Fruit fly (Drosophila melanogaster): Measurements from ENCODE around the gene bbg.

Gene bbg

dm6 chr3L:14555052-14555451 is 19.0 kb upstream of the bbg start:
- TF ChIP-seq ovo (GFP tag; optimal IDR thresholded peaks at IDR 0.05) (no peak), CG11617 (GFP tag; optimal IDR thresholded peaks at IDR 0.05) (peak; percentile 0), CG5204 (GFP tag; optimal IDR thresholded peaks at IDR 0.05) (no peak), pad (GFP tag; optimal IDR thresholded peaks at IDR 0.05) (no peak), cnc (optimal IDR thresholded peaks at IDR 0.05) (no peak), CG14711 (tag; optimal IDR thresholded peaks at IDR 0.05) (peak; percentile 17), CG12768 (GFP tag; optimal IDR thresholded peaks at IDR 0.05) (no peak), kay (GFP tag; ENCODE audit: borderline replicate concordance) (no peak), Crg-1 (GFP tag; optimal IDR thresholded peaks at IDR 0.05) (peak; percentile 59), Hr96 (GFP tag; optimal IDR thresholded peaks at IDR 0.05) (peak; percentile 26), Clk (GFP tag; optimal IDR thresholded peaks at IDR 0.05) (no peak), cic (GFP tag; optimal IDR thresholded peaks at IDR 0.05) (peak; percentile 86), toe (GFP tag; optimal IDR thresholded peaks at IDR 0.05) (no peak), CG7045 (GFP tag; optimal IDR thresholded peaks at IDR 0.05) (peak; percentile 27), Mnt (GFP tag; optimal IDR thresholded peaks at IDR 0.05) (peak; percentile 48), tj (GFP tag; optimal IDR thresholded peaks at IDR 0.05) (peak; percentile 12), bab1 (GFP tag; optimal IDR thresholded peaks at IDR 0.05) (peak; percentile 3), CG33017 (tag; optimal IDR thresholded peaks at IDR 0.05) (no peak), CG7101 (tag; optimal IDR thresholded peaks at IDR 0.05) (peak; percentile 18), CG1620 (GFP tag; optimal IDR thresholded peaks at IDR 0.05) (no peak)

dm6 chr3L:14553891-14554303 is 17.8 kb upstream of the bbg start:
- no peak for TF ChIP-seq Crg-1 (GFP tag; optimal IDR thresholded peaks at IDR 0.05)
- no peak for TF ChIP-seq cic (GFP tag; optimal IDR thresholded peaks at IDR 0.05)
- TF ChIP-seq CG7045 (GFP tag; optimal IDR thresholded peaks at IDR 0.05): no peak
- no peak for TF ChIP-seq CG7101 (tag; optimal IDR thresholded peaks at IDR 0.05)
- no peak for TF ChIP-seq CG33017 (tag; optimal IDR thresholded peaks at IDR 0.05)
- TF ChIP-seq Clk (GFP tag; optimal IDR thresholded peaks at IDR 0.05): no peak
- no peak for TF ChIP-seq pad (GFP tag; optimal IDR thresholded peaks at IDR 0.05)
- TF ChIP-seq CG12768 (GFP tag; optimal IDR thresholded peaks at IDR 0.05): no peak
- no peak for TF ChIP-seq CG11617 (GFP tag; optimal IDR thresholded peaks at IDR 0.05)
- TF ChIP-seq CG14711 (tag; optimal IDR thresholded peaks at IDR 0.05): no peak
- no peak for TF ChIP-seq tj (GFP tag; optimal IDR thresholded peaks at IDR 0.05)
- no peak for TF ChIP-seq cnc (optimal IDR thresholded peaks at IDR 0.05)
- no peak for TF ChIP-seq CG5204 (GFP tag; optimal IDR thresholded peaks at IDR 0.05)
- no peak for TF ChIP-seq Mnt (GFP tag; optimal IDR thresholded peaks at IDR 0.05)
- no peak for TF ChIP-seq Hr96 (GFP tag; optimal IDR thresholded peaks at IDR 0.05)
- TF ChIP-seq CG1620 (GFP tag; optimal IDR thresholded peaks at IDR 0.05): no peak
- no peak for TF ChIP-seq kay (GFP tag; ENCODE audit: borderline replicate concordance)

dm6 chr3L:14552925-14553239 is 16.8 kb upstream of the bbg start:
- TF ChIP-seq Crg-1 (GFP tag; optimal IDR thresholded peaks at IDR 0.05) (no peak), CG33017 (tag; optimal IDR thresholded peaks at IDR 0.05) (no peak), toe (GFP tag; optimal IDR thresholded peaks at IDR 0.05) (no peak), CG7045 (GFP tag; optimal IDR thresholded peaks at IDR 0.05) (no peak), CG14711 (tag; optimal IDR thresholded peaks at IDR 0.05) (no peak), CG11617 (GFP tag; optimal IDR thresholded peaks at IDR 0.05) (no peak), Mnt (GFP tag; optimal IDR thresholded peaks at IDR 0.05) (no peak)

- TF ChIP-seq CG5204 (GFP tag; optimal IDR thresholded peaks at IDR 0.05): no peak
- no peak for TF ChIP-seq pad (GFP tag; optimal IDR thresholded peaks at IDR 0.05)
- TF ChIP-seq cic (GFP tag; optimal IDR thresholded peaks at IDR 0.05): no peak
- no peak for TF ChIP-seq CG14711 (tag; optimal IDR thresholded peaks at IDR 0.05)
- no peak for TF ChIP-seq tj (GFP tag; optimal IDR thresholded peaks at IDR 0.05)
- no peak for TF ChIP-seq CG7045 (GFP tag; optimal IDR thresholded peaks at IDR 0.05)
- TF ChIP-seq CG11617 (GFP tag; optimal IDR thresholded peaks at IDR 0.05): no peak
- TF ChIP-seq bab1 (GFP tag; optimal IDR thresholded peaks at IDR 0.05): no peak
- TF ChIP-seq kay (GFP tag; ENCODE audit: borderline replicate concordance): no peak
- no peak for TF ChIP-seq Clk (GFP tag; optimal IDR thresholded peaks at IDR 0.05)
- TF ChIP-seq Mnt (GFP tag; optimal IDR thresholded peaks at IDR 0.05): no peak
- no peak for TF ChIP-seq toe (GFP tag; optimal IDR thresholded peaks at IDR 0.05)
- no peak for TF ChIP-seq CG1620 (GFP tag; optimal IDR thresholded peaks at IDR 0.05)
- TF ChIP-seq CG7101 (tag; optimal IDR thresholded peaks at IDR 0.05): no peak
- TF ChIP-seq cnc (optimal IDR thresholded peaks at IDR 0.05): no peak
- TF ChIP-seq Hr96 (GFP tag; optimal IDR thresholded peaks at IDR 0.05): no peak
- TF ChIP-seq Crg-1 (GFP tag; optimal IDR thresholded peaks at IDR 0.05): no peak
Measured at dm6 chr3L:14552041-14552924, 16.2 kb upstream of the bbg start.

dm6 chr3L:14551621-14552020 is 15.5 kb upstream of the bbg start:
- TF ChIP-seq CG5204 (GFP tag; optimal IDR thresholded peaks at IDR 0.05): no peak
- TF ChIP-seq kay (GFP tag; ENCODE audit: borderline replicate concordance): peak; percentile 41

- TF ChIP-seq Crg-1 (GFP tag; optimal IDR thresholded peaks at IDR 0.05) (peak; percentile 84), bab1 (GFP tag; optimal IDR thresholded peaks at IDR 0.05) (peak; percentile 98), Hr96 (GFP tag; optimal IDR thresholded peaks at IDR 0.05) (peak; percentile 90), Mnt (GFP tag; optimal IDR thresholded peaks at IDR 0.05) (peak; percentile 81), toe (GFP tag; optimal IDR thresholded peaks at IDR 0.05) (peak; percentile 86), CG12768 (GFP tag; optimal IDR thresholded peaks at IDR 0.05) (peak; percentile 90), kay (GFP tag; ENCODE audit: borderline replicate concordance) (peak; percentile 43), cic (GFP tag; optimal IDR thresholded peaks at IDR 0.05) (peak; percentile 88), pad (GFP tag; optimal IDR thresholded peaks at IDR 0.05) (peak; percentile 83), CG5204 (GFP tag; optimal IDR thresholded peaks at IDR 0.05) (peak; percentile 88), ovo (GFP tag; optimal IDR thresholded peaks at IDR 0.05) (peak; percentile 90), cnc (optimal IDR thresholded peaks at IDR 0.05) (no peak), CG14711 (tag; optimal IDR thresholded peaks at IDR 0.05) (peak; percentile 80), CG11617 (GFP tag; optimal IDR thresholded peaks at IDR 0.05) (peak; percentile 96), CG33017 (tag; optimal IDR thresholded peaks at IDR 0.05) (peak; percentile 93), CG7101 (tag; optimal IDR thresholded peaks at IDR 0.05) (peak; percentile 94), Clk (GFP tag; optimal IDR thresholded peaks at IDR 0.05) (peak; percentile 44), CG1620 (GFP tag; optimal IDR thresholded peaks at IDR 0.05) (peak; percentile 86), CG7045 (GFP tag; optimal IDR thresholded peaks at IDR 0.05) (peak; percentile 84), tj (GFP tag; optimal IDR thresholded peaks at IDR 0.05) (peak; percentile 80)
Measured at dm6 chr3L:14550839-14551415, 14.9 kb upstream of the bbg start, which contains the start of gene Gbs-70E. Gene Gbs-70E (minus strand): TSS chr3L:14550975.
